Fruit fly (Drosophila melanogaster) whole organism, embryonic: Measurements from ENCODE around the gene CG4025.

ENCODE experiments used
- Bdp1 ChIP-seq: fragments of 200-800 bp; sonication (Bioruptor generic); optimal IDR thresholded peaks from 3 replicates; lab custom pipeline; 2016; ENCODE audit warnings: missing biosample characterization, missing genetic modification characterization
- Bteb2 ChIP-seq: fragments of 200-800 bp; sonication (Bioruptor generic); optimal IDR thresholded peaks from 2 replicates; lab custom pipeline; 2016; ENCODE audit warnings: missing biosample characterization, missing genetic modification characterization
- CG10431 ChIP-seq: fragments of 200-800 bp; sonication (Bioruptor generic); optimal IDR thresholded peaks from 3 replicates; lab custom pipeline; 2018; ENCODE audit warnings: missing biosample characterization, mild to moderate bottlenecking, missing genetic modification characterization
- CG11723 ChIP-seq: fragments of 200-800 bp; sonication (Bioruptor generic); optimal IDR thresholded peaks from 2 replicates; lab custom pipeline; 2017; ENCODE audit warnings: missing biosample characterization, mild to moderate bottlenecking, missing genetic modification characterization
- CG12104 ChIP-seq: fragments of 200-800 bp; sonication (Bioruptor generic); optimal IDR thresholded peaks from 3 replicates; lab custom pipeline; 2016; ENCODE audit warnings: missing biosample characterization, missing genetic modification characterization
- CG12155 ChIP-seq: fragments of 200-800 bp; sonication (Bioruptor generic); optimal IDR thresholded peaks from 3 replicates; lab custom pipeline; 2016; ENCODE audit warnings: missing biosample characterization, missing genetic modification characterization
- CG12391 ChIP-seq: fragments of 200-800 bp; sonication (Bioruptor generic); optimal IDR thresholded peaks from 3 replicates; lab custom pipeline; 2018; ENCODE audit warnings: missing biosample characterization, mild to moderate bottlenecking, missing genetic modification characterization, moderate library complexity
- CG1529 ChIP-seq: fragments of 200-800 bp; sonication (Bioruptor generic); optimal IDR thresholded peaks from 3 replicates; lab custom pipeline; 2018; ENCODE audit warnings: missing biosample characterization, missing genetic modification characterization
- CG1603 ChIP-seq: fragments of 200-800 bp; sonication (Bioruptor generic); optimal IDR thresholded peaks from 2 replicates; lab custom pipeline; 2019; ENCODE audit warnings: missing biosample characterization, mild to moderate bottlenecking, missing genetic modification characterization, moderate library complexity
- CG16779 ChIP-seq: fragments of 200-800 bp; sonication (Bioruptor generic); IDR thresholded peaks from 2 replicates; pipeline ENCODE4 v1.3.6; 2022; ENCODE audit warnings: missing biosample characterization, missing genetic modification characterization
- CG17568 ChIP-seq: fragments of 200-800 bp; sonication (Bioruptor generic); optimal IDR thresholded peaks from 2 replicates; lab custom pipeline; 2018; ENCODE audit warnings: missing biosample characterization, mild to moderate bottlenecking, missing genetic modification characterization, moderate library complexity
- CG17829 ChIP-seq: fragments of 200-800 bp; optimal IDR thresholded peaks from 2 replicates; lab custom pipeline; 2019; ENCODE audit warnings: missing biosample characterization, mild to moderate bottlenecking, missing genetic modification characterization, moderate library complexity
- CG18011 ChIP-seq: fragments of 200-800 bp; sonication (Bioruptor generic); optimal IDR thresholded peaks from 2 replicates; lab custom pipeline; 2017; ENCODE audit warnings: missing biosample characterization, missing genetic modification characterization, mild to moderate bottlenecking, moderate library complexity, missing genotype
- CG18476 ChIP-seq: fragments of 200-800 bp; sonication (Bioruptor generic); optimal IDR thresholded peaks from 2 replicates; lab custom pipeline; 2016; ENCODE audit warnings: missing biosample characterization, mild to moderate bottlenecking, missing genetic modification characterization
- CG2199 ChIP-seq: fragments of 200-800 bp; sonication (Bioruptor generic); IDR thresholded peaks from 3 replicates; pipeline ENCODE4 v1.3.6; 2022; ENCODE audit warnings: missing biosample characterization, missing genetic modification characterization
- CG34422 ChIP-seq: fragments of 200-800 bp; sonication (Bioruptor generic); IDR thresholded peaks from 3 replicates; pipeline ENCODE4 v1.3.6; 2022; ENCODE audit warnings: missing biosample characterization, missing genetic modification characterization
- CG6689 ChIP-seq: fragments of 200-800 bp; sonication (Bioruptor generic); IDR thresholded peaks from 2 replicates; pipeline ENCODE4 v1.3.6; 2022; ENCODE audit warnings: missing biosample characterization, missing genetic modification characterization
- CG8478 ChIP-seq: fragments of >200 bp; optimal IDR thresholded peaks from 2 replicates; lab custom pipeline; 2018
- CG8765 ChIP-seq: fragments of 200-800 bp; sonication (Bioruptor generic); IDR thresholded peaks from 2 replicates; pipeline ENCODE4 v1.3.6; 2022; ENCODE audit warnings: missing biosample characterization, missing genetic modification characterization
- CG8924 ChIP-seq: fragments of 200-800 bp; optimal IDR thresholded peaks from 3 replicates; lab custom pipeline; 2019; ENCODE audit warnings: missing biosample characterization, mild to moderate bottlenecking, missing genetic modification characterization, moderate library complexity
- CG9609 ChIP-seq: fragments of 200-800 bp; sonication (Bioruptor generic); optimal IDR thresholded peaks from 3 replicates; lab custom pipeline; 2016; ENCODE audit warnings: missing biosample characterization, missing genetic modification characterization
- CTCF ChIP-seq: fragments of 200-800 bp; sonication (Bioruptor generic); optimal IDR thresholded peaks from 2 replicates; lab custom pipeline; 2017; ENCODE audit warnings: missing biosample characterization, mild to moderate bottlenecking, missing genetic modification characterization, moderate library complexity
- Deaf1 ChIP-seq: fragments of 200-800 bp; optimal IDR thresholded peaks from 3 replicates; lab custom pipeline; 2019; ENCODE audit warnings: missing biosample characterization, mild to moderate bottlenecking, missing genetic modification characterization, moderate library complexity
- Dref ChIP-seq: fragments of 200-800 bp; sonication (Bioruptor generic); IDR thresholded peaks from 2 replicates; pipeline ENCODE4 v1.3.6; 2022; ENCODE audit warnings: missing biosample characterization, missing genetic modification characterization
- HLHmδ ChIP-seq: fragments of 200-800 bp; sonication (Bioruptor generic); optimal IDR thresholded peaks from 2 replicates; lab custom pipeline; 2018; ENCODE audit warnings: missing biosample characterization, mild to moderate bottlenecking, missing genetic modification characterization, moderate library complexity
- HmgZ ChIP-seq: fragments of 200-800 bp; sonication (Bioruptor generic); optimal IDR thresholded peaks from 2 replicates; lab custom pipeline; 2018; ENCODE audit warnings: missing biosample characterization, mild to moderate bottlenecking, missing genetic modification characterization
- Jarid2 ChIP-seq: fragments of 200-800 bp; sonication (Bioruptor generic); optimal IDR thresholded peaks from 3 replicates; lab custom pipeline; 2017; ENCODE audit warnings: mild to moderate bottlenecking, missing biosample characterization, missing genetic modification reagents, missing genetic modification characterization
- Lim3 ChIP-seq: fragments of 200-800 bp; sonication (Bioruptor generic); IDR thresholded peaks from 2 replicates; pipeline ENCODE4 v1.3.6; 2022; ENCODE audit warnings: missing biosample characterization, missing genetic modification characterization
- MTF-1 ChIP-seq: fragments of 200-800 bp; sonication (Bioruptor generic); optimal IDR thresholded peaks from 2 replicates; lab custom pipeline; 2018; ENCODE audit warnings: missing biosample characterization, mild to moderate bottlenecking, missing genetic modification characterization, borderline replicate concordance
- Max ChIP-seq: fragments of 200-800 bp; sonication (Bioruptor generic); optimal IDR thresholded peaks from 2 replicates; lab custom pipeline; 2016; ENCODE audit warnings: missing biosample characterization, mild to moderate bottlenecking, missing genetic modification characterization
- Neu2 ChIP-seq: fragments of 200-800 bp; sonication (Bioruptor generic); optimal IDR thresholded peaks from 3 replicates; lab custom pipeline; 2016; ENCODE audit warnings: missing biosample characterization, missing genetic modification characterization, borderline replicate concordance
- Nf-YA ChIP-seq: fragments of 200-800 bp; sonication (Bioruptor generic); IDR thresholded peaks from 2 replicates; pipeline ENCODE4 v1.3.6; 2022; ENCODE audit warnings: missing biosample characterization, missing genetic modification characterization
- Pdp1 ChIP-seq, 2 experiments: fragments of 200-800 bp; sonication (Bioruptor generic); optimal IDR thresholded peaks; 3 replicates each; lab custom pipeline; 2016; ENCODE audit warnings: missing biosample characterization in 2 of 2, missing genetic modification characterization in 2 of 2, mild to moderate bottlenecking in 1 of 2, moderate library complexity in 1 of 2
- Stat92E ChIP-seq, 3 experiments: fragments of >200 bp in 2 of 3; fragments of 200-800 bp in 1 of 3; sonication (Bioruptor generic) in 1 of 3; optimal IDR thresholded peaks; 2 replicates each; lab custom pipeline; 2017 to 2019; ENCODE audit warnings: missing biosample characterization in 3 of 3, missing genetic modification characterization in 3 of 3, mild to moderate bottlenecking in 1 of 3, moderate library complexity in 1 of 3
- fd102C ChIP-seq: fragments of 200-800 bp; sonication (Bioruptor generic); optimal IDR thresholded peaks from 2 replicates; lab custom pipeline; 2018; ENCODE audit warnings: missing biosample characterization, mild to moderate bottlenecking, missing genetic modification characterization, moderate library complexity
- fd3F ChIP-seq: fragments of 200-800 bp; sonication (Bioruptor generic); optimal IDR thresholded peaks from 2 replicates; lab custom pipeline; 2018; ENCODE audit warnings: missing biosample characterization, mild to moderate bottlenecking, missing genetic modification characterization, moderate library complexity
- gt ChIP-seq: fragments of 200-800 bp; sonication (Bioruptor generic); IDR thresholded peaks from 2 replicates; pipeline ENCODE4 v1.3.6; 2022; ENCODE audit warnings: missing biosample characterization, missing genetic modification characterization
- ham ChIP-seq: fragments of 200-800 bp; sonication (Bioruptor generic); IDR thresholded peaks from 2 replicates; pipeline ENCODE4 v1.3.6; 2022; ENCODE audit warnings: missing biosample characterization, missing genetic modification characterization
- hkb ChIP-seq, 2 experiments: fragments of 200-800 bp in 1 of 2; fragments of >200 bp in 1 of 2; sonication (Bioruptor generic) in 1 of 2; IDR thresholded peaks in 1 of 2; optimal IDR thresholded peaks in 1 of 2; 2 replicates each; pipeline versions ENCODE4 v1.3.6 to Lab custom; 2017 to 2022; ENCODE audit warnings: missing biosample characterization in 1 of 2, missing genetic modification characterization in 1 of 2
- lola ChIP-seq, 3 experiments: fragments of >200 bp in 2 of 3; fragments of 200-800 bp in 1 of 3; sonication (Bioruptor generic) in 1 of 3; optimal IDR thresholded peaks; 2 replicates each; lab custom pipeline; 2017 to 2019; ENCODE audit warnings: missing biosample characterization in 3 of 3, missing genetic modification characterization in 3 of 3, mild to moderate bottlenecking in 1 of 3, moderate library complexity in 1 of 3
- nom ChIP-seq: fragments of 200-800 bp; sonication (Bioruptor generic); optimal IDR thresholded peaks from 2 replicates; lab custom pipeline; 2017; ENCODE audit warnings: missing biosample characterization, missing genetic modification characterization, mild to moderate bottlenecking, moderate library complexity, missing genetic modification reagents
- odd ChIP-seq: fragments of 200-800 bp; sonication (Bioruptor generic); optimal IDR thresholded peaks from 2 replicates; lab custom pipeline; 2017; ENCODE audit warnings: missing biosample characterization, mild to moderate bottlenecking, missing genetic modification characterization
- pb ChIP-seq: fragments of 200-800 bp; sonication (Bioruptor generic); optimal IDR thresholded peaks from 3 replicates; lab custom pipeline; 2016; ENCODE audit warnings: missing biosample characterization, missing genetic modification characterization
- pros ChIP-seq: fragments of 200-800 bp; sonication (Bioruptor generic); optimal IDR thresholded peaks from 3 replicates; lab custom pipeline; 2019; ENCODE audit warnings: missing biosample characterization, mild to moderate bottlenecking, missing genetic modification characterization, moderate library complexity
- repo ChIP-seq: fragments of 200-800 bp; sonication (Bioruptor generic); optimal IDR thresholded peaks from 2 replicates; lab custom pipeline; 2016; ENCODE audit warnings: missing biosample characterization, missing genetic modification characterization
- sima ChIP-seq: fragments of 200-800 bp; sonication (Bioruptor generic); optimal IDR thresholded peaks from 2 replicates; lab custom pipeline; 2016; ENCODE audit warnings: missing biosample characterization, missing genetic modification characterization
- tx ChIP-seq: fragments of 200-800 bp; sonication (Bioruptor generic); optimal IDR thresholded peaks from 2 replicates; lab custom pipeline; 2016; ENCODE audit warnings: missing biosample characterization, missing genetic modification characterization
- z ChIP-seq: fragments of 200-800 bp; sonication (Bioruptor generic); IDR thresholded peaks from 3 replicates; pipeline ENCODE4 v1.3.6; 2022; ENCODE audit warnings: missing biosample characterization, missing genetic modification characterization

Gene CG4025

DNA sequence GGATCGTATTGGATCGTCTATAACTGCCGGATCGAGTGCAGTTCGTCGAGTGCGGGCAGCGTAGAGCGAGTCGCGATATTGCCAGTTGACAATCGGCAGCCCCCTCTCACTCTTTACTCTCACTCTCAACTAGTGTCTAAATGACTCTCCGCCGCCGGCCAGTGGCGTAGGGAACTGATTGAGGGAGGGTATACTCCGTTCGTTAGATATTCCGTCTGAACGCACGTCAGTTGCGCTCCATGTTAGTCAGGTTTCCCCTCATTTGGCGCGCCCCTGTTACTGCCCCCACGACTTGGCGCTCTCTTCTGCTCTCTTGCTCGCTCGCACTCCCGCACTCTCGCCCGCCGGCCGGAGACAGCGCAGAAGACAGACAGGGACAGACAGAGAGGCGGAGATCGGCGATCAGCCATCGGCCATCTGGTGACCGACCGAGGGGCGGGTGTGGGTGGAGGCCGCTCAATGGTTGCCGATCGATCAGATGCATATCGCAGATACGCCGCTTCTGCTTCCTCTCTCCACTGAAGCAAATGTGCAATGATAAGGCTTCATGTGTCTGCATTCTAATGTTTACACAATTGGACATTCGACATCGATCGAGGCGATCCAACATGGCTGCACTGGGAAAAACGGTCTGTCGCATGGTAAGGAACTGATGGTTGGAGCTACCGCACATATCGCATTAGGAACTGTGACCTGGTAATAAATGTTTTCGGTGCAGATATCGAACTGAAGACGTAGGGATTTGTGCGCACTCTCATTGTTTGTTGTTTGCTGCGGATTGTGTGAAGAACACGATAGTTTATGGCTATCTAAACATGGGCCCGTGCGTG is 26.5 kb upstream of the CG4025 start, which contains the start of gene moody (continued):
- TF ChIP-seq Dref (GFP tag; lab: Robert Waterston, UW) (peak; percentile 58), ham (peak; percentile 92), pb (GFP tag; lab: Kevin White, UChicago) (peak; percentile 97), CG18476 (GFP tag; lab: Kevin White, UChicago) (peak; percentile 78), CG17568 (GFP tag; lab: Kevin White, UChicago) (peak; percentile 93), CG12155 (peak; percentile 97), gt (GFP tag; lab: Robert Waterston, UW) (peak; percentile 94), CTCF (GFP tag; lab: Kevin White, UChicago) (peak; percentile 63), CG8765 (peak; percentile 95), HmgZ (tag; lab: Kevin White, UChicago) (peak; percentile 99), Nf-YA (GFP tag; lab: Robert Waterston, UW) (peak; percentile 96), CG12104 (GFP tag; lab: Kevin White, UChicago) (peak; percentile 86), CG16779 (peak; percentile 99), pros (GFP tag; lab: Kevin White, UChicago) (peak; percentile 59), CG8478 (peak; percentile 50), repo (GFP tag; lab: Kevin White, UChicago) (peak; percentile 96), Jarid2 (GFP tag; lab: Kevin White, UChicago) (peak; percentile 83), CG1529 (GFP tag; lab: Kevin White, UChicago) (peak; percentile 93), tx (GFP tag; lab: Kevin White, UChicago) (peak; percentile 98), Neu2 (GFP tag; lab: Kevin White, UChicago) (peak; percentile 70), CG8924 (peak; percentile 96), CG9609 (GFP tag; lab: Kevin White, UChicago) (peak; percentile 97), CG1603 (peak; percentile 98), Bteb2 (GFP tag; lab: Kevin White, UChicago) (peak; percentile 97), MTF-1 (peak; percentile 97), CG6689 (GFP tag; lab: Robert Waterston, UW) (peak; percentile 95), Pdp1 (GFP tag; optimal IDR thresholded peaks at IDR 0.05; lab: Kevin White, UChicago) (peak; percentile 95 to 98), CG18011 (GFP tag; lab: Kevin White, UChicago) (peak; percentile 90), CG12391 (peak; percentile 95), Deaf1 (tag; lab: Kevin White, UChicago) (peak; percentile 86), Max (peak; percentile 75), lola (GFP tag; optimal IDR thresholded peaks at IDR 0.05; lab: Kevin White, UChicago) (peak in 1 of 3 experiments; percentile 82), CG2199 (peak; percentile 97), CG10431 (GFP tag; lab: Kevin White, UChicago) (peak; percentile 92), sima (peak; percentile 88), CG17829 (tag; lab: Kevin White, UChicago) (peak; percentile 95), Stat92E (GFP tag; optimal IDR thresholded peaks at IDR 0.05; lab: Kevin White, UChicago) (peak in 1 of 3 experiments; percentile 85), Lim3 (GFP tag; lab: Robert Waterston, UW) (peak; percentile 86), Bdp1 (GFP tag; lab: Kevin White, UChicago) (peak; percentile 88), CG11723 (GFP tag; lab: Kevin White, UChicago) (peak; percentile 97), hkb (optimal IDR thresholded peaks at IDR 0.05; lab: Kevin White, UChicago) (no peak), hkb (GFP tag; IDR thresholded peaks at IDR 0.05; lab: Robert Waterston, UW) (peak; percentile 98), odd (GFP tag; lab: Kevin White, UChicago) (peak; percentile 97), fd102C (GFP tag; lab: Kevin White, UChicago) (peak; percentile 52), z (GFP tag; lab: Robert Waterston, UW) (peak; percentile 86), fd3F (GFP tag; lab: Kevin White, UChicago) (peak; percentile 94), HLHmδ (peak; percentile 97), CG34422 (GFP tag; lab: Robert Waterston, UW) (peak; percentile 98), nom (peak; percentile 94)
